Fruit fly (Drosophila melanogaster) whole organism, adult: ENCODE results near the gene Cyp4d21.

Experiments used
- CG11617 ChIP-seq: fragments of 200-800 bp; sonication (Bioruptor generic); optimal IDR thresholded peaks from 2 replicates; lab custom pipeline; 2017; ENCODE audit warnings: mild to moderate bottlenecking, missing biosample characterization, missing genetic modification reagents, missing genetic modification characterization
- CG12768 ChIP-seq: fragments of 200-800 bp; sonication (Bioruptor generic); optimal IDR thresholded peaks from 2 replicates; lab custom pipeline; 2017; ENCODE audit warnings: missing biosample characterization, missing genetic modification characterization, mild to moderate bottlenecking, moderate library complexity, missing genetic modification reagents
- CG14711 ChIP-seq: fragments of 200-800 bp; sonication (Bioruptor generic); optimal IDR thresholded peaks from 2 replicates; lab custom pipeline; 2018; ENCODE audit warnings: missing biosample characterization, mild to moderate bottlenecking, missing genetic modification characterization, moderate library complexity
- CG1620 ChIP-seq: fragments of 200-800 bp; sonication (Bioruptor generic); optimal IDR thresholded peaks from 2 replicates; lab custom pipeline; 2016; ENCODE audit warnings: missing biosample characterization, missing genetic modification characterization
- CG33017 ChIP-seq: fragments of 200-800 bp; sonication (Bioruptor generic); optimal IDR thresholded peaks from 2 replicates; lab custom pipeline; 2018; ENCODE audit warnings: missing biosample characterization, mild to moderate bottlenecking, missing genetic modification characterization, moderate library complexity
- CG5204 ChIP-seq: fragments of 200-800 bp; sonication (Bioruptor generic); optimal IDR thresholded peaks from 2 replicates; lab custom pipeline; 2016; ENCODE audit warnings: missing biosample characterization, missing genetic modification characterization
- CG7045 ChIP-seq: fragments of 200-800 bp; sonication (Bioruptor generic); optimal IDR thresholded peaks from 2 replicates; lab custom pipeline; 2017; ENCODE audit warnings: missing biosample characterization, mild to moderate bottlenecking, missing genetic modification characterization
- CG7101 ChIP-seq: fragments of 200-800 bp; sonication (Bioruptor generic); optimal IDR thresholded peaks from 2 replicates; lab custom pipeline; 2018; ENCODE audit warnings: missing biosample characterization, mild to moderate bottlenecking, missing genetic modification characterization, moderate library complexity
- Clk ChIP-seq: fragments of 200-800 bp; sonication (Bioruptor generic); optimal IDR thresholded peaks from 2 replicates; lab custom pipeline; 2017; ENCODE audit warnings: missing biosample characterization, missing genetic modification characterization
- Crg-1 ChIP-seq: fragments of 200-800 bp; sonication (Bioruptor generic); optimal IDR thresholded peaks from 2 replicates; lab custom pipeline; 2016; ENCODE audit warnings: missing biosample characterization, missing genetic modification characterization
- Hr96 ChIP-seq: fragments of 200-800 bp; sonication (Bioruptor generic); optimal IDR thresholded peaks from 2 replicates; lab custom pipeline; 2016; ENCODE audit warnings: missing biosample characterization, missing genetic modification characterization
- Mnt ChIP-seq: fragments of 200-800 bp; sonication (Bioruptor generic); optimal IDR thresholded peaks from 2 replicates; lab custom pipeline; 2016; ENCODE audit warnings: missing biosample characterization, mild to moderate bottlenecking, missing genetic modification characterization
- bab1 ChIP-seq: fragments of 200-800 bp; sonication (Bioruptor generic); optimal IDR thresholded peaks from 3 replicates; lab custom pipeline; 2019; ENCODE audit warnings: missing biosample characterization, mild to moderate bottlenecking, missing genetic modification characterization, moderate library complexity
- cic ChIP-seq: fragments of 200-800 bp; sonication (Bioruptor generic); optimal IDR thresholded peaks from 2 replicates; lab custom pipeline; 2017; ENCODE audit warnings: missing biosample characterization, mild to moderate bottlenecking, missing genetic modification characterization, moderate library complexity
- cnc ChIP-seq, 2 experiments: fragments of >200 bp; optimal IDR thresholded peaks; 2 replicates each; lab custom pipeline; 2017
- kay ChIP-seq: fragments of 200-800 bp; sonication (Bioruptor generic); peaks from one replicate; lab custom pipeline; 2016; ENCODE audit warnings: missing biosample characterization, missing genetic modification characterization, borderline replicate concordance
- ovo ChIP-seq: fragments of 200-800 bp; sonication (Bioruptor generic); optimal IDR thresholded peaks from 2 replicates; lab custom pipeline; 2016; ENCODE audit warnings: missing biosample characterization, missing genetic modification characterization
- pad ChIP-seq: fragments of 200-800 bp; sonication (Bioruptor generic); optimal IDR thresholded peaks from 3 replicates; lab custom pipeline; 2017; ENCODE audit warnings: missing biosample characterization, missing genetic modification characterization, mild to moderate bottlenecking, moderate library complexity, missing genetic modification reagents
- tj ChIP-seq: fragments of 200-800 bp; sonication (Bioruptor generic); optimal IDR thresholded peaks from 3 replicates; lab custom pipeline; 2017; ENCODE audit warnings: missing biosample characterization, mild to moderate bottlenecking, missing genetic modification characterization, moderate library complexity
- toe ChIP-seq: fragments of 200-800 bp; sonication (Bioruptor generic); optimal IDR thresholded peaks from 2 replicates; lab custom pipeline; 2016; ENCODE audit warnings: missing biosample characterization, missing genetic modification characterization

Gene Cyp4d21

dm6 chr2L:7618563-7618962 lies 13.2 kb downstream of the Cyp4d21 start:
- no peak for TF ChIP-seq CG11617 (GFP tag; lab: Kevin White, UChicago)
- no peak for TF ChIP-seq Mnt
- no peak for TF ChIP-seq CG5204 (GFP tag; lab: Kevin White, UChicago)
- TF ChIP-seq Clk (GFP tag; lab: Kevin White, UChicago): no peak
- TF ChIP-seq CG7101: no peak
- TF ChIP-seq CG33017: no peak
- TF ChIP-seq CG1620 (GFP tag; lab: Kevin White, UChicago): no peak
- no peak for TF ChIP-seq cic (GFP tag; lab: Kevin White, UChicago)
- no peak for TF ChIP-seq toe (GFP tag; lab: Kevin White, UChicago)
- TF ChIP-seq Crg-1: no peak
- no peak for TF ChIP-seq kay (GFP tag; lab: Kevin White, UChicago)
- TF ChIP-seq Hr96 (GFP tag; lab: Kevin White, UChicago): no peak
- no peak for TF ChIP-seq cnc (optimal IDR thresholded peaks at IDR 0.05; lab: Kevin White, UChicago)
- no peak for TF ChIP-seq tj
- TF ChIP-seq CG7045 (GFP tag; lab: Kevin White, UChicago): no peak
- no peak for TF ChIP-seq CG14711
- TF ChIP-seq pad (GFP tag; lab: Kevin White, UChicago): no peak
- no peak for TF ChIP-seq ovo

- no peak for TF ChIP-seq Clk (GFP tag; lab: Kevin White, UChicago)
Observed at dm6 chr2L:7619234-7619633, 13.8 kb downstream of the Cyp4d21 start.

dm6 chr2L:7621706-7622105 lies 16.3 kb downstream of the Cyp4d21 start:
- TF ChIP-seq cic (GFP tag; lab: Kevin White, UChicago) (no peak), ovo (no peak), CG7045 (GFP tag; lab: Kevin White, UChicago) (no peak), Crg-1 (no peak), CG11617 (GFP tag; lab: Kevin White, UChicago) (no peak), CG14711 (no peak)

- no peak for TF ChIP-seq CG14711
- TF ChIP-seq kay (GFP tag; lab: Kevin White, UChicago): peak; percentile 61
Observed at dm6 chr2L:7624096-7624843, 18.9 kb downstream of the Cyp4d21 start.

- no peak for TF ChIP-seq tj
- no peak for TF ChIP-seq Hr96 (GFP tag; lab: Kevin White, UChicago)
- no peak for TF ChIP-seq cnc (optimal IDR thresholded peaks at IDR 0.05; lab: Kevin White, UChicago)
- TF ChIP-seq ovo: no peak
- TF ChIP-seq CG7101: no peak
- no peak for TF ChIP-seq CG14711
- TF ChIP-seq CG33017: no peak
- TF ChIP-seq CG12768 (GFP tag; lab: Kevin White, UChicago): no peak
- TF ChIP-seq cic (GFP tag; lab: Kevin White, UChicago): no peak
- no peak for TF ChIP-seq CG7045 (GFP tag; lab: Kevin White, UChicago)
- TF ChIP-seq bab1 (GFP tag; lab: Kevin White, UChicago): no peak
- TF ChIP-seq CG11617 (GFP tag; lab: Kevin White, UChicago): no peak
- TF ChIP-seq pad (GFP tag; lab: Kevin White, UChicago): no peak
- no peak for TF ChIP-seq Clk (GFP tag; lab: Kevin White, UChicago)
Observed at dm6 chr2L:7627474-7627873, 22.1 kb downstream of the Cyp4d21 start.

- TF ChIP-seq cic (GFP tag; lab: Kevin White, UChicago) (no peak), CG11617 (GFP tag; lab: Kevin White, UChicago) (no peak), CG5204 (GFP tag; lab: Kevin White, UChicago) (no peak), Mnt (no peak), cnc (optimal IDR thresholded peaks at IDR 0.05; lab: Kevin White, UChicago) (no peak)
Observed at dm6 chr2L:7628382-7628965, 23.1 kb downstream of the Cyp4d21 start.

- TF ChIP-seq CG33017: no peak
- TF ChIP-seq CG1620 (GFP tag; lab: Kevin White, UChicago): no peak
- no peak for TF ChIP-seq Hr96 (GFP tag; lab: Kevin White, UChicago)
- no peak for TF ChIP-seq bab1 (GFP tag; lab: Kevin White, UChicago)
- TF ChIP-seq CG14711: no peak
- TF ChIP-seq CG7045 (GFP tag; lab: Kevin White, UChicago): no peak
- no peak for TF ChIP-seq Crg-1
- no peak for TF ChIP-seq Clk (GFP tag; lab: Kevin White, UChicago)
- no peak for TF ChIP-seq CG11617 (GFP tag; lab: Kevin White, UChicago)
- no peak for TF ChIP-seq cic (GFP tag; lab: Kevin White, UChicago)
- TF ChIP-seq pad (GFP tag; lab: Kevin White, UChicago): no peak
- no peak for TF ChIP-seq toe (GFP tag; lab: Kevin White, UChicago)
- TF ChIP-seq ovo: no peak
- TF ChIP-seq tj: no peak
Observed at dm6 chr2L:7630673-7631072, 25.3 kb downstream of the Cyp4d21 start.
